Worm (Caenorhabditis elegans): Measurements from ENCODE around the gene DC2.5.

DC2.5 gene

DNA sequence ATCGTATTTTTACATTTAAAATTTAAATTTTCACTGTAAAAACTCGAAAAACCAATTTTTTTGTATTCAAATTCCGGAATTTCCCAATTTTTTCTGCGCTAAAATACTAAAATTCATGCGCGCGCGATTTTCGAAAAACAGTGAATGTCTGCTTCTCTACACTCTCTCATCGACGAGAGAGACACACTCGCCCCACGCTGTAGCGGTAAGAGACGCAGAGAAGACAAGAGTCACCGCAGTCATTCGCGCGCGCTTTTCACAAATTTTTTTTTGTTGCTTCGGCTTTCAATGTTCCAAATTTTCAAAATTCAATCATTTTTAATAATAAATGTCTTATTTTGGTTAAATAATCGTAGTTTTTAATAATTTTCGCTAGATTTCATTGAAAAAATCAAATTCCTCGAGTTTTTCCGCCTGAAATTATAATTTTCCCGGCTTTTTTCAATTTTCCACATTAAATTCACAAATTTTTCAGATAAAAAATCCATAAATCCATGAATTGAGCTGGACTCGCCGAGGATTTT, 26.8 kb downstream of the DC2.5 start, which contains the start of gene arid-1 (continued):
- no peak for TF ChIP-seq fkh-3 (tag; optimal IDR thresholded peaks at IDR 0.05)
- TF ChIP-seq aptf-3 (GFP tag; IDR thresholded peaks at IDR 0.05): no peak
- TF ChIP-seq xnd-1 (tag; optimal IDR thresholded peaks at IDR 0.05): peak; percentile 46
- TF ChIP-seq lsy-27 (tag; optimal IDR thresholded peaks at IDR 0.05; ENCODE audit: borderline replicate concordance, insufficient read depth): no peak
- TF ChIP-seq rec-8 (tag; optimal IDR thresholded peaks at IDR 0.05): no peak
- TF ChIP-seq madf-3 (GFP tag; IDR thresholded peaks at IDR 0.05): no peak
- TF ChIP-seq madf-6 (GFP tag; IDR thresholded peaks at IDR 0.05): peak; percentile 83
- peak; percentile 84 for TF ChIP-seq attf-5 (GFP tag; optimal IDR thresholded peaks at IDR 0.05)
- no peak for TF ChIP-seq K12H6.12 (tag; optimal IDR thresholded peaks at IDR 0.05)
- peak; percentile 47 for TF ChIP-seq madf-10 (tag; optimal IDR thresholded peaks at IDR 0.05)
- TF ChIP-seq bed-2 (GFP tag; IDR thresholded peaks at IDR 0.05): no peak

ce11 chrV:185124-185523, 27.5 kb downstream of the DC2.5 start:
- peak; percentile 65 for TF ChIP-seq lsl-1 (GFP tag; optimal IDR thresholded peaks at IDR 0.05)
- peak; percentile 55; the same call in 1 of the 2 replicates for TF ChIP-seq ceh-91 (GFP tag; IDR thresholded peaks at IDR 0.05)
- TF ChIP-seq F33H1.4 (GFP tag; IDR thresholded peaks at IDR 0.05): peak; percentile 73
- TF ChIP-seq madf-6 (GFP tag; IDR thresholded peaks at IDR 0.05): peak; percentile 60
- no peak for TF ChIP-seq madf-10 (tag; optimal IDR thresholded peaks at IDR 0.05)
- no peak for TF ChIP-seq hsf-1 (GFP tag; IDR thresholded peaks at IDR 0.05)
- TF ChIP-seq madf-8 (GFP tag; conservative IDR thresholded peaks at IDR 0.05): 0 out of 2 replicates have a peak, but pooled peaks have one; percentile 31
- TF ChIP-seq efl-1 (GFP tag; optimal IDR thresholded peaks at IDR 0.05): peak; percentile 21
- peak; percentile 34; the same call in 1 of the 2 replicates for TF ChIP-seq D2030.7 (GFP tag; IDR thresholded peaks at IDR 0.05)

DNA sequence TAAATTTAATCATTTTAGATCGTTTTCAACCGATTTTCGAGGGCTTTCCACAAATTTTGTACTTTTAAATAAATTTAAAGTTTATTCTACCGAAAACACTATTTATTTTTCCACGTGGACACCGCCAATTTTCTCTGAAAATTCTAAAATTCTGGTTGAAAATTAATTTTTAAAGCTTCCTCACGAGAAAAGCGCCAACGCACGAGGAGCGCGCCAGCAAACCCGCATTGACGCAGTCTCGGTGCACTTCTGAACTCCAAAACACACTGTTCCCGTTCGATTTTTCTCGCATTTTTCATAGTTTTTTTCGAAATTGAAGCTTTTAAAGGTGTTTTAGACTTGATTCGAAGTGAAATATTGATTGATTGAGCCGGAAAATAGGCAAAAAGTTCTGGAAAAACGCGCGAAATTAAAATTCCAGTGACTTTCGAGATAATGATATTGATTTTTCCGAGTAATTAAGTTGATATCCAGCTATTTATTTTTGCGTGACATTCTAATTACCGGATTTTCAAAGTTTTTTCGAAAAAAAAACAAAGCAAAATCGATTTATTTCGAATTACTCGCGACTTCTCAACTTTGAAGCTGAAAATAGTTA, 35.6 kb downstream of the DC2.5 start, which contains the start of gene cul-3:
cul-3 (plus strand) TSS at position 548 of the 598 bp plus-strand sequence.
- no peak for TF ChIP-seq ceh-40 (GFP tag; IDR thresholded peaks at IDR 0.05)
- TF ChIP-seq nfya-2 (GFP tag; IDR thresholded peaks at IDR 0.05): no peak
- no peak for TF ChIP-seq B0019.2 (GFP tag; conservative IDR thresholded peaks at IDR 0.05)
- no peak for TF ChIP-seq tbp1 (GFP tag; optimal IDR thresholded peaks at IDR 0.05)
- peak; percentile 77 for TF ChIP-seq mcd-1 (GFP tag; IDR thresholded peaks at IDR 0.05)
- no peak for TF ChIP-seq F23B12.7 (tag; optimal IDR thresholded peaks at IDR 0.05; ENCODE audit: insufficient read depth)
- TF ChIP-seq ztf-18 (tag; optimal IDR thresholded peaks at IDR 0.05): peak; percentile 93
- TF ChIP-seq B0035.1 (tag; optimal IDR thresholded peaks at IDR 0.05): no peak
- TF ChIP-seq tbx-9 (tag; optimal IDR thresholded peaks at IDR 0.05; ENCODE audit: borderline replicate concordance): no peak
- TF ChIP-seq T26A5.8 (tag; optimal IDR thresholded peaks at IDR 0.05): no peak
- TF ChIP-seq ztf-22 (GFP tag; optimal IDR thresholded peaks at IDR 0.05): no peak
- peak; percentile 29; the same call in 1 of the 2 replicates for TF ChIP-seq F33H1.4 (GFP tag; IDR thresholded peaks at IDR 0.05)
- TF ChIP-seq snpc-1.3 (tag; optimal IDR thresholded peaks at IDR 0.05; ENCODE audit: insufficient read depth): no peak
- TF ChIP-seq rcor-1 (GFP tag; IDR thresholded peaks at IDR 0.05): peak; percentile 10; the same call in 1 of the 2 replicates
- no peak for TF ChIP-seq hrde-1 (tag; optimal IDR thresholded peaks at IDR 0.05; ENCODE audit: borderline replicate concordance)
- TF ChIP-seq snpc-3.4 (tag; optimal IDR thresholded peaks at IDR 0.05): peak; percentile 22
- no peak for TF ChIP-seq zfh-2 (GFP tag; conservative IDR thresholded peaks at IDR 0.05)
- no peak for TF ChIP-seq B0261.1 (tag; optimal IDR thresholded peaks at IDR 0.05)
- TF ChIP-seq C17E4.6 (GFP tag; IDR thresholded peaks at IDR 0.05): no peak
- TF ChIP-seq ceh-58 (GFP tag; IDR thresholded peaks at IDR 0.05): no peak
- no peak for TF ChIP-seq snpc-1.1 (tag; optimal IDR thresholded peaks at IDR 0.05; ENCODE audit: insufficient read depth)
- peak; percentile 63 for TF ChIP-seq D2030.7 (GFP tag; IDR thresholded peaks at IDR 0.05)
- TF ChIP-seq dox-1 (GFP tag; IDR thresholded peaks at IDR 0.05): no peak
- TF ChIP-seq ztf-25 (GFP tag; IDR thresholded peaks at IDR 0.05): no peak
- TF ChIP-seq lsy-27 (tag; optimal IDR thresholded peaks at IDR 0.05; ENCODE audit: borderline replicate concordance, insufficient read depth): no peak
- TF ChIP-seq nfya-1 (tag; optimal IDR thresholded peaks at IDR 0.05; ENCODE audit: borderline replicate concordance, insufficient read depth): no peak
- no peak for TF ChIP-seq sptf-2 (GFP tag; optimal IDR thresholded peaks at IDR 0.05)
- no peak for TF ChIP-seq atf-7 (tag; optimal IDR thresholded peaks at IDR 0.05)
